Worm (Caenorhabditis elegans): ENCODE measurements around the gene Y39B6A.25.

Gene Y39B6A.25

DNA sequence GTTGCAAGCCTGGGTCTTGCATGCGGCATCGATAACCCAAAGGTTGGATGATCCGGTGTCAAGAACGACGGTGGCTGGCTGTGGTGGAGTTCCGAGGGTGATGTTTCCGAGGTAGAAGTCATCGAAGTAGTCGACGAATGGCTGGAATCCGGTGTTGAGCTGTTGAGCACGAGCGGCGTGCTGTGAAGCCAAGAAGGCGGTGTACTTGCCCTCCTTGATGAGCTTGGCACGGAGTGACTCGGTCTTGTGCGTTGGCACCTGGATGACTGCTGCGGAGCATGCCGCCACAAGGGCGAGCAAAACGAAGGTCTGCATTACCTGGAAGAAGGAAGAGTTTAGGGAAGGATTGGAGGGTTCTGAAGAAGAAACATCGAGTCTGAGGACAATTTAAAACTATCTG is 24.2 kb downstream of the Y39B6A.25 start, which contains the start of gene asp-1 (continued):
- TF ChIP-seq atf-7 (tag; optimal IDR thresholded peaks at IDR 0.05) (peak; percentile 53), nhr-120 (GFP tag; IDR thresholded peaks at IDR 0.05) (no peak), mcd-1 (GFP tag; IDR thresholded peaks at IDR 0.05) (no peak), let-607 (tag; optimal IDR thresholded peaks at IDR 0.05) (peak in 1 of 2 experiments; percentile 32), Y67H2A.10 (GFP tag; conservative IDR thresholded peaks at IDR 0.05) (no peak), ztf-25 (GFP tag; IDR thresholded peaks at IDR 0.05) (no peak), lin-40 (tag; optimal IDR thresholded peaks at IDR 0.05) (no peak)

- TF ChIP-seq egl-44 (GFP tag; IDR thresholded peaks at IDR 0.05) = no peak
- no peak for TF ChIP-seq B0035.1 (tag; optimal IDR thresholded peaks at IDR 0.05)
- TF ChIP-seq ztf-18 (tag; optimal IDR thresholded peaks at IDR 0.05) = no peak
- TF ChIP-seq madf-6 (GFP tag; IDR thresholded peaks at IDR 0.05) = no peak
- TF ChIP-seq F49E8.2 (tag; optimal IDR thresholded peaks at IDR 0.05; ENCODE audit: insufficient read depth) = no peak
These were observed 24.6 kb downstream of the Y39B6A.25 start for ce11 chrV:19050888-19051287.

DNA sequence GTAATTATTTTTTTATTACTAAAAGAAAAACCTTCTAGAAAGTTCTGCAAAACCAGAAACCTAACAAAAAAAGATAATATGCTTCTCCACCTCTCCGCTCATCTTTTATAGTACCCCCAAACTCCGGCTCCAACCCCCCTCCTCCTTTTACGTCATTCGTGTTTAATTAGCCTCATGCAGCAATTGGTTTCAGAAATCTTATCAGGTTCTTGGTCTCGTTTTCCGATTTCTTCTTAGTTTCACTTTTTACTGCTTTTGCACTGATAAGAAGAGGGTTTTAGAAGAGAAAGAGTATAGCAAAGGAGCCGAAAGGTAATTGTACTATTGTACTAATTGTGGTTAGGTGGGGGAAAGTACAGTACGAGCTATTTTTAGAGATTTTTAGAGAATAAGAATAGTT is 25.2 kb downstream of the Y39B6A.25 start:
- TF ChIP-seq nhr-80 (tag; optimal IDR thresholded peaks at IDR 0.05) = peak; percentile 81
- no peak for TF ChIP-seq snpc-4 (GFP tag; optimal IDR thresholded peaks at IDR 0.05)
- TF ChIP-seq snpc-4 (tag; optimal IDR thresholded peaks at IDR 0.05) = no peak
- TF ChIP-seq ztf-25 (GFP tag; IDR thresholded peaks at IDR 0.05) = no peak

- TF ChIP-seq egl-18 (GFP tag; IDR thresholded peaks at IDR 0.05) (no peak), F39B2.1 (GFP tag; IDR thresholded peaks at IDR 0.05) (no peak), let-607 (tag; optimal IDR thresholded peaks at IDR 0.05) (peak in 1 of 2 experiments; percentile 50), dpff-1 (tag; optimal IDR thresholded peaks at IDR 0.05) (no peak), snpc-4 (GFP tag; optimal IDR thresholded peaks at IDR 0.05) (no peak), snpc-4 (tag; optimal IDR thresholded peaks at IDR 0.05) (no peak), ets-4 (GFP tag; optimal IDR thresholded peaks at IDR 0.05) (peak; percentile 80), nfyb-1 (GFP tag; IDR thresholded peaks at IDR 0.05) (0 out of 2 replicates have a peak, but pooled peaks have one; percentile 56), aptf-3 (GFP tag; IDR thresholded peaks at IDR 0.05) (no peak), F22D6.2 (tag; optimal IDR thresholded peaks at IDR 0.05) (no peak), snpc-1.1 (tag; optimal IDR thresholded peaks at IDR 0.05; ENCODE audit: insufficient read depth) (no peak), tbx-9 (tag; optimal IDR thresholded peaks at IDR 0.05; ENCODE audit: borderline replicate concordance) (no peak), sptf-2 (GFP tag; optimal IDR thresholded peaks at IDR 0.05) (no peak), fkh-3 (tag; optimal IDR thresholded peaks at IDR 0.05) (no peak), nfya-1 (tag; optimal IDR thresholded peaks at IDR 0.05; ENCODE audit: borderline replicate concordance, insufficient read depth) (no peak), him-1 (tag; optimal IDR thresholded peaks at IDR 0.05) (no peak), ztf-28 (GFP tag; IDR thresholded peaks at IDR 0.05) (no peak), tlf-1 (GFP tag; optimal IDR thresholded peaks at IDR 0.05) (peak; percentile 25), ztf-25 (GFP tag; IDR thresholded peaks at IDR 0.05) (no peak), ztf-22 (GFP tag; optimal IDR thresholded peaks at IDR 0.05) (peak; percentile 34), atf-7 (tag; optimal IDR thresholded peaks at IDR 0.05) (peak; percentile 12), lir-1 (GFP tag; conservative IDR thresholded peaks at IDR 0.05) (no peak), let-526 (GFP tag; IDR thresholded peaks at IDR 0.05) (0 out of 2 replicates have a peak, but pooled peaks have one; percentile 32), T26A5.8 (tag; optimal IDR thresholded peaks at IDR 0.05) (no peak), Y53G8AR.9 (GFP tag; conservative IDR thresholded peaks at IDR 0.05) (no peak), madf-6 (GFP tag; IDR thresholded peaks at IDR 0.05) (no peak), bed-2 (GFP tag; IDR thresholded peaks at IDR 0.05) (no peak), K12H6.12 (tag; optimal IDR thresholded peaks at IDR 0.05) (no peak), nhr-120 (GFP tag; IDR thresholded peaks at IDR 0.05) (no peak), snpc-1.3 (tag; optimal IDR thresholded peaks at IDR 0.05; ENCODE audit: insufficient read depth) (no peak), B0336.3 (GFP tag; IDR thresholded peaks at IDR 0.05) (peak; percentile 40; the same call in 1 of the 2 replicates), ceh-79 (tag; optimal IDR thresholded peaks at IDR 0.05) (no peak), Y95B8A.8 (GFP tag; IDR thresholded peaks at IDR 0.05) (no peak), D2030.7 (GFP tag; IDR thresholded peaks at IDR 0.05) (no peak)
These were observed 27.0 kb downstream of the Y39B6A.25 start for ce11 chrV:19053281-19053680.

Measured in whole organism, young adult.